Fruit fly (Drosophila melanogaster) whole organism, embryonic: ENCODE measurements around the gene Decay.
A peak's percentile ranks its signal among the peaks of the same experiment; 100 is the strongest.

Experiments
- Aef1 ChIP-seq: fragments of 200-800 bp; sonication (Bioruptor generic); IDR thresholded peaks from 3 replicates; pipeline ENCODE4 v1.3.6; 2022; ENCODE audit warnings: missing biosample characterization, missing genetic modification characterization
- CG33557 ChIP-seq: fragments of 200-800 bp; sonication (Bioruptor generic); optimal IDR thresholded peaks from 2 replicates; lab custom pipeline; 2019; ENCODE audit warnings: missing biosample characterization, mild to moderate bottlenecking, missing genetic modification characterization, moderate library complexity
- CG6683 ChIP-seq: fragments of 200-800 bp; sonication (Bioruptor generic); optimal IDR thresholded peaks from 2 replicates; lab custom pipeline; 2017; ENCODE audit warnings: missing biosample characterization, mild to moderate bottlenecking, missing genetic modification characterization, missing genetic modification reagents
- Dbx ChIP-seq: fragments of 200-800 bp; sonication (Bioruptor generic); IDR thresholded peaks from 3 replicates; pipeline ENCODE4 v1.3.6; 2022; ENCODE audit warnings: missing biosample characterization, missing genetic modification characterization
- ac ChIP-seq: fragments of 200-800 bp; sonication (Bioruptor generic); optimal IDR thresholded peaks from 3 replicates; lab custom pipeline; 2017; ENCODE audit warnings: missing biosample characterization, mild to moderate bottlenecking, missing genetic modification characterization
- lov ChIP-seq, 2 experiments: fragments of 200-800 bp in 1 of 2; fragments of >200 bp in 1 of 2; sonication (Bioruptor generic) in 1 of 2; IDR thresholded peaks in 1 of 2; optimal IDR thresholded peaks in 1 of 2; 2 replicates in 1 of 2; 3 replicates in 1 of 2; pipeline versions ENCODE4 v1.3.6 to Lab custom; 2017 to 2022; ENCODE audit warnings: missing biosample characterization in 1 of 2, missing genetic modification characterization in 1 of 2
- oc ChIP-seq: fragments of 200-800 bp; sonication (Bioruptor generic); optimal IDR thresholded peaks from 2 replicates; lab custom pipeline; 2018; ENCODE audit warnings: missing biosample characterization, mild to moderate bottlenecking, missing genetic modification characterization, moderate library complexity
- so ChIP-seq: fragments of 200-800 bp; sonication (Bioruptor generic); IDR thresholded peaks from 3 replicates; pipeline ENCODE4 v1.3.6; 2022; ENCODE audit warnings: missing biosample characterization, missing genetic modification characterization
- twi ChIP-seq: fragments of 200-800 bp; optimal IDR thresholded peaks from 2 replicates; lab custom pipeline; 2019; ENCODE audit warnings: missing biosample characterization, mild to moderate bottlenecking, missing genetic modification characterization, moderate library complexity
- tx ChIP-seq: fragments of 200-800 bp; sonication (Bioruptor generic); optimal IDR thresholded peaks from 2 replicates; lab custom pipeline; 2016; ENCODE audit warnings: missing biosample characterization, missing genetic modification characterization
- usp ChIP-seq: fragments of >200 bp; optimal IDR thresholded peaks from 2 replicates; lab custom pipeline; 2017; ENCODE audit warnings: missing biosample characterization, missing genetic modification characterization

DNA sequence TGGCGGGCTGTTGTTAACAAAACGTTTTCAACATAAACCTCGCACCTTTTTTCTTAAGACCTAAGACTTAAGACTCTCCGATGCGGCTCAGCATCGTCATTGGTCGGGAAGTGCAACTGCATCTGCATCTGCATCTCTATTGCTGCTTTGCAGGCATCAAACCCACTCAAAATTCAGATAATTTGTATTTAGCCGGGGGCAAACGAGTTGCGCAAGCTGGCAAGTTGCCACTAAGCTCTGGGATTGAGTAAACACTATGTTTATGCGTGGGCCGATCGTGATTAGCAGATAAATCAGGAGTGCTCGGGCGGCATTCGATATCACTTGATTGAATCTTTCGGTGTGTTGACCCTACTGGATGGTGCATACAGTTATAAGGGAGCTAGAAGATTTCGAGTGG lies 24.7 kb upstream of the Decay start:
- no peak for TF ChIP-seq usp
- TF ChIP-seq CG33557 (GFP tag; lab: Kevin White, UChicago) = no peak
- no peak for TF ChIP-seq Dbx (GFP tag; lab: Robert Waterston, UW)
- no peak for TF ChIP-seq Aef1
- TF ChIP-seq ac (GFP tag; lab: Kevin White, UChicago) = no peak
- TF ChIP-seq tx (GFP tag; lab: Kevin White, UChicago) = no peak
- peak; percentile 79 for TF ChIP-seq oc (tag; lab: Kevin White, UChicago)
- no peak for TF ChIP-seq twi (tag; lab: Kevin White, UChicago)
- TF ChIP-seq so (GFP tag; lab: Robert Waterston, UW) = no peak
- no peak for TF ChIP-seq lov (optimal IDR thresholded peaks at IDR 0.05; lab: Kevin White, UChicago)
- TF ChIP-seq lov (GFP tag; IDR thresholded peaks at IDR 0.05; lab: Robert Waterston, UW) = no peak
- TF ChIP-seq CG6683 = no peak
